Fruit fly (Drosophila melanogaster) whole organism, embryonic: ENCODE results near the gene CG33986.

ENCODE experiments used
- B-H1 ChIP-seq: fragments of 200-800 bp; sonication (Bioruptor generic); IDR thresholded peaks from 3 replicates; pipeline ENCODE4 v1.3.6; 2022; ENCODE audit warnings: missing biosample characterization, missing genetic modification characterization
- CG12744 ChIP-seq: fragments of 200-800 bp; sonication (Bioruptor generic); optimal IDR thresholded peaks from 2 replicates; lab custom pipeline; 2016; ENCODE audit warnings: missing biosample characterization, missing genetic modification characterization
- CG13296 ChIP-seq: fragments of 200-800 bp; sonication (Bioruptor generic); optimal IDR thresholded peaks from 3 replicates; lab custom pipeline; 2018; ENCODE audit warnings: missing biosample characterization, mild to moderate bottlenecking, missing genetic modification characterization
- CG14014 ChIP-seq: fragments of 200-800 bp; sonication (Bioruptor generic); IDR thresholded peaks from 2 replicates; pipeline ENCODE4 v1.3.6; 2022; ENCODE audit warnings: missing biosample characterization, missing genetic modification characterization
- CG15073 ChIP-seq: fragments of 200-800 bp; sonication (Bioruptor generic); optimal IDR thresholded peaks from 2 replicates; lab custom pipeline; 2016; ENCODE audit warnings: missing biosample characterization, missing genetic modification characterization
- CG1647 ChIP-seq: fragments of 200-800 bp; sonication (Bioruptor generic); optimal IDR thresholded peaks from 3 replicates; lab custom pipeline; 2016; ENCODE audit warnings: missing biosample characterization, missing genetic modification characterization
- CG17328 ChIP-seq: fragments of 200-800 bp; sonication (Bioruptor generic); IDR thresholded peaks from 2 replicates; pipeline ENCODE4 v1.3.6; 2022; ENCODE audit warnings: missing biosample characterization, missing genetic modification characterization
- CG32767 ChIP-seq: fragments of 200-800 bp; sonication (Bioruptor generic); IDR thresholded peaks from 2 replicates; pipeline ENCODE4 v1.3.6; 2022; ENCODE audit warnings: missing biosample characterization, missing genetic modification characterization
- CG3281 ChIP-seq: fragments of 200-800 bp; sonication (Bioruptor generic); optimal IDR thresholded peaks from 3 replicates; lab custom pipeline; 2017; ENCODE audit warnings: missing biosample characterization, mild to moderate bottlenecking, missing genetic modification characterization
- CG3726 ChIP-seq: fragments of 200-800 bp; sonication (Bioruptor generic); IDR thresholded peaks from 3 replicates; pipeline ENCODE4, ENCODE4 v1.3.6; 2022; ENCODE audit warnings: missing biosample characterization, missing genetic modification characterization
- CG3838 ChIP-seq: fragments of 200-800 bp; sonication (Bioruptor generic); optimal IDR thresholded peaks from 3 replicates; lab custom pipeline; 2016; ENCODE audit warnings: missing biosample characterization, missing genetic modification characterization
- CG6689 ChIP-seq: fragments of 200-800 bp; sonication (Bioruptor generic); IDR thresholded peaks from 2 replicates; pipeline ENCODE4 v1.3.6; 2022; ENCODE audit warnings: missing biosample characterization, missing genetic modification characterization
- CG6813 ChIP-seq: fragments of 200-800 bp; sonication (Bioruptor generic); optimal IDR thresholded peaks from 2 replicates; lab custom pipeline; 2017; ENCODE audit warnings: missing biosample characterization, missing genetic modification characterization, mild to moderate bottlenecking, moderate library complexity, missing genetic modification reagents
- CG7271 ChIP-seq: fragments of 200-800 bp; sonication (Bioruptor generic); optimal IDR thresholded peaks from 2 replicates; lab custom pipeline; 2018; ENCODE audit warnings: missing biosample characterization, mild to moderate bottlenecking, missing genetic modification characterization, moderate library complexity
- CG8281 ChIP-seq: fragments of 200-800 bp; sonication (Bioruptor generic); optimal IDR thresholded peaks from 2 replicates; lab custom pipeline; 2018; ENCODE audit warnings: missing biosample characterization, mild to moderate bottlenecking, missing genetic modification characterization, moderate library complexity
- CG9437 ChIP-seq: fragments of 200-800 bp; sonication (Bioruptor generic); optimal IDR thresholded peaks from 2 replicates; lab custom pipeline; 2018; ENCODE audit warnings: missing biosample characterization, mild to moderate bottlenecking, missing genetic modification characterization
- CoRest ChIP-seq: fragments of 200-800 bp; sonication (Bioruptor generic); optimal IDR thresholded peaks from 3 replicates; lab custom pipeline; 2018; ENCODE audit warnings: missing biosample characterization, mild to moderate bottlenecking, missing genetic modification characterization, moderate library complexity
- D19A ChIP-seq: fragments of 200-800 bp; optimal IDR thresholded peaks from 3 replicates; lab custom pipeline; 2019; ENCODE audit warnings: missing biosample characterization, mild to moderate bottlenecking, missing genetic modification characterization, moderate library complexity
- Dll ChIP-seq: fragments of 200-800 bp; sonication (Bioruptor generic); IDR thresholded peaks from 4 replicates; pipeline ENCODE4 v1.3.6; 2022; ENCODE audit warnings: missing biosample characterization, missing genetic modification characterization; ENCODE audit not compliant: partially characterized antibody
- ERR ChIP-seq: fragments of 200-800 bp; sonication (Bioruptor generic); optimal IDR thresholded peaks from 2 replicates; lab custom pipeline; 2016; ENCODE audit warnings: missing biosample characterization, missing genetic modification characterization
- Fer1 ChIP-seq: fragments of 200-800 bp; sonication (Bioruptor generic); optimal IDR thresholded peaks from 2 replicates; lab custom pipeline; 2017; ENCODE audit warnings: missing biosample characterization, mild to moderate bottlenecking, missing genetic modification characterization
- Hsf ChIP-seq: fragments of 200-800 bp; sonication (Bioruptor generic); optimal IDR thresholded peaks from 3 replicates; lab custom pipeline; 2016; ENCODE audit warnings: missing biosample characterization, missing genetic modification characterization
- Lpt ChIP-seq: fragments of >200 bp; optimal IDR thresholded peaks from 2 replicates; lab custom pipeline; 2018; ENCODE audit warnings: missing biosample characterization, missing genetic modification characterization
- MESR4 ChIP-seq: fragments of 200-800 bp; sonication (Bioruptor generic); optimal IDR thresholded peaks from 2 replicates; lab custom pipeline; 2018; ENCODE audit warnings: missing biosample characterization, mild to moderate bottlenecking, missing genetic modification characterization, moderate library complexity
- Meics ChIP-seq: fragments of 200-800 bp; sonication (Bioruptor generic); optimal IDR thresholded peaks from 2 replicates; lab custom pipeline; 2017; ENCODE audit warnings: missing biosample characterization, mild to moderate bottlenecking, missing genetic modification characterization
- Mes4 ChIP-seq: fragments of 200-800 bp; sonication (Bioruptor generic); optimal IDR thresholded peaks from 2 replicates; lab custom pipeline; 2016; ENCODE audit warnings: missing biosample characterization, missing genetic modification characterization
- Neu2 ChIP-seq: fragments of 200-800 bp; sonication (Bioruptor generic); optimal IDR thresholded peaks from 3 replicates; lab custom pipeline; 2016; ENCODE audit warnings: missing biosample characterization, missing genetic modification characterization, borderline replicate concordance
- NfI ChIP-seq: fragments of 200-800 bp; sonication (Bioruptor generic); optimal IDR thresholded peaks from 3 replicates; lab custom pipeline; 2018; ENCODE audit warnings: missing biosample characterization, mild to moderate bottlenecking, missing genetic modification characterization, moderate library complexity
- PHDP ChIP-seq: fragments of 200-800 bp; sonication (Bioruptor generic); optimal IDR thresholded peaks from 3 replicates; lab custom pipeline; 2018; ENCODE audit warnings: missing biosample characterization, mild to moderate bottlenecking, missing genetic modification characterization, moderate library complexity
- Poxn ChIP-seq: fragments of 200-800 bp; sonication (Bioruptor generic); IDR thresholded peaks from 2 replicates; pipeline ENCODE4 v1.3.6; 2022; ENCODE audit warnings: missing biosample characterization, missing genetic modification characterization
- Sox100B ChIP-seq: fragments of 200-800 bp; sonication (Bioruptor generic); optimal IDR thresholded peaks from 3 replicates; lab custom pipeline; 2018; ENCODE audit warnings: missing biosample characterization, mild to moderate bottlenecking, missing genetic modification characterization
- Usf ChIP-seq: fragments of 200-800 bp; sonication (Bioruptor generic); optimal IDR thresholded peaks from 2 replicates; lab custom pipeline; 2017; ENCODE audit warnings: missing genotype, missing biosample characterization, missing genetic modification characterization
- ap ChIP-seq: fragments of 200-800 bp; sonication (Bioruptor generic); IDR thresholded peaks from 2 replicates; pipeline ENCODE4 v1.3.6; 2022; ENCODE audit warnings: missing biosample characterization, missing genetic modification characterization
- ato ChIP-seq: fragments of 200-800 bp; sonication (Bioruptor generic); IDR thresholded peaks from 2 replicates; pipeline ENCODE4 v1.3.6; 2022; ENCODE audit warnings: missing biosample characterization, missing genetic modification characterization; ENCODE audit not compliant: partially characterized antibody
- az2 ChIP-seq: fragments of 200-800 bp; sonication (Bioruptor generic); optimal IDR thresholded peaks from 3 replicates; lab custom pipeline; 2016; ENCODE audit warnings: missing biosample characterization, missing genetic modification characterization
- chm ChIP-seq: fragments of 200-800 bp; sonication (Bioruptor generic); IDR thresholded peaks from 2 replicates; pipeline ENCODE4 v1.3.6; 2022; ENCODE audit warnings: missing biosample characterization, missing genetic modification characterization
- cwo ChIP-seq: fragments of 200-800 bp; sonication (Bioruptor generic); optimal IDR thresholded peaks from 3 replicates; lab custom pipeline; 2017; ENCODE audit warnings: missing biosample characterization, missing genetic modification characterization, mild to moderate bottlenecking, moderate library complexity, missing genetic modification reagents
- dan ChIP-seq: fragments of 200-800 bp; sonication (Bioruptor generic); IDR thresholded peaks from 2 replicates; pipeline ENCODE4 v1.3.6; 2022; ENCODE audit warnings: missing biosample characterization, missing genetic modification characterization
- danr ChIP-seq: fragments of 200-800 bp; sonication (Bioruptor generic); IDR thresholded peaks from 2 replicates; pipeline ENCODE4 v1.3.6; 2022; ENCODE audit warnings: missing biosample characterization, missing genetic modification characterization
- ewg ChIP-seq: fragments of 200-800 bp; sonication (Bioruptor generic); optimal IDR thresholded peaks from 3 replicates; lab custom pipeline; 2017; ENCODE audit warnings: mild to moderate bottlenecking, missing biosample characterization, missing genetic modification reagents, missing genetic modification characterization
- gt ChIP-seq: fragments of 200-800 bp; sonication (Bioruptor generic); IDR thresholded peaks from 2 replicates; pipeline ENCODE4 v1.3.6; 2022; ENCODE audit warnings: missing biosample characterization, missing genetic modification characterization
- h ChIP-seq: fragments of >200 bp; optimal IDR thresholded peaks from 2 replicates; lab custom pipeline; 2017
- insv ChIP-seq, 2 experiments: fragments of 200-800 bp; sonication (Bioruptor generic); optimal IDR thresholded peaks; 3 replicates each; lab custom pipeline; 2016 to 2018; ENCODE audit warnings: missing biosample characterization in 2 of 2, missing genetic modification characterization in 2 of 2
- lilli ChIP-seq: fragments of 200-800 bp; sonication (Bioruptor generic); optimal IDR thresholded peaks from 3 replicates; lab custom pipeline; 2016; ENCODE audit warnings: missing biosample characterization, missing genetic modification characterization
- luna ChIP-seq: fragments of 200-800 bp; sonication (Bioruptor generic); optimal IDR thresholded peaks from 2 replicates; lab custom pipeline; 2016; ENCODE audit warnings: missing biosample characterization, missing genetic modification characterization
- pb ChIP-seq: fragments of 200-800 bp; sonication (Bioruptor generic); optimal IDR thresholded peaks from 3 replicates; lab custom pipeline; 2016; ENCODE audit warnings: missing biosample characterization, missing genetic modification characterization
- ssp ChIP-seq: fragments of 200-800 bp; sonication (Bioruptor generic); IDR thresholded peaks from 2 replicates; pipeline ENCODE4 v1.3.6; 2022; ENCODE audit warnings: missing biosample characterization, missing genetic modification characterization
- trem ChIP-seq: fragments of 200-800 bp; optimal IDR thresholded peaks from 3 replicates; lab custom pipeline; 2019; ENCODE audit warnings: missing biosample characterization, mild to moderate bottlenecking, missing genetic modification characterization, moderate library complexity
- unc-4 ChIP-seq: fragments of 200-800 bp; sonication (Bioruptor generic); IDR thresholded peaks from 2 replicates; pipeline ENCODE4 v1.3.6; 2022; ENCODE audit warnings: missing biosample characterization, missing genetic modification characterization; ENCODE audit not compliant: partially characterized antibody
- vvl ChIP-seq: fragments of 200-800 bp; sonication (Bioruptor generic); IDR thresholded peaks from 2 replicates; pipeline ENCODE4 v1.3.6; 2022; ENCODE audit warnings: missing biosample characterization, missing genetic modification characterization

The CG33986 gene

DNA sequence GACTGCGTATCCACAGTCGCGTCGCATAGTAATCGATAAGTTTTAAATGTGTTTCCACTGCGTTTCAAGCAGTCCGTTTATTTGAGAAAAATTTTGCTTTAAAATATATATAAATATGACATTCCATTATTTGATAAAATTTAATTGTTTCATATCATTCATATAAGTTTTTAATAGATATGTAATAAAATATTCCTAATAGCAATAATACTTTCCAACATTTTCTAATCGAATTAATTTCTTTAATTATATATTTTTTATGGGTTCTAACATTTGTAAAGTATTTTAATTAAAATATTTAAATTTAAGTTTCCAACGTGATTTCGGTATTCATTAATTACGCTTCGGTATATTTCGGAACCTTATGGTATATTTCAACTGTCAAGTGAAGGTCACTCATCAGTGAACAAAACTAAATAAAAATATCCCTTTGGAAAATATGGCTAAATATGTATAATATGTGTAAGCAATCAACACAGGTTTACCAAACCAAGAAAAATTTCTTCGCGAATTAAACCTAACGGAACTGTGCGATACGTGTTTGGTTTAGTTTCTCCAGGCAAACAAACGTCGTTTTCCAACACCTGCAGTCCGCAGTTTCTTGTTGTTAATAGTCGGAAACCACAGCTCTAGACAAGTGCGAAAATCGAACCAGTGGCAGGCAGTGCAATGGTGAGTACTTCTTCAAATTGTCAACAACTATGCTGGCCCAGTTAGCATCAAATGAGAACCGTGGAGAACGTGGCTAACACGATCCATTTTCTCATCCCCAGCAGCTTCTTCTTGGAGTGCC is 38.2 kb upstream of the CG33986 start, which contains the start of the genes CG7739 and SCCRO (continued):
- TF ChIP-seq lilli (GFP tag; lab: Kevin White, UChicago) (peak; percentile 46), ssp (peak; percentile 83), CG7271 (tag; lab: Kevin White, UChicago) (no peak), h (lab: Kevin White, UChicago) (no peak), CoRest (tag; lab: Kevin White, UChicago) (peak; percentile 74), luna (GFP tag; lab: Kevin White, UChicago) (no peak), CG9437 (GFP tag; lab: Kevin White, UChicago) (peak; percentile 56), CG6813 (no peak), Usf (no peak), CG3281 (GFP tag; lab: Kevin White, UChicago) (peak; percentile 25), Fer1 (no peak), CG6689 (GFP tag; lab: Robert Waterston, UW) (peak; percentile 73), CG17328 (peak; percentile 65), cwo (no peak), MESR4 (peak; percentile 92), unc-4 (GFP tag; lab: Robert Waterston, UW) (peak; percentile 59), CG1647 (GFP tag; lab: Kevin White, UChicago) (peak; percentile 7), Meics (GFP tag; lab: Kevin White, UChicago) (no peak), vvl (GFP tag; lab: Robert Waterston, UW) (peak; percentile 82), chm (GFP tag; lab: Robert Waterston, UW) (peak; percentile 59; the same call in 1 of the 2 replicates), Neu2 (no peak), Lpt (GFP tag; lab: Kevin White, UChicago) (no peak), Dll (GFP tag; lab: Robert Waterston, UW) (peak; percentile 59; the same call in 2 of the 4 replicates), CG8281 (tag; lab: Kevin White, UChicago) (no peak), insv (GFP tag; optimal IDR thresholded peaks at IDR 0.05; lab: Kevin White, UChicago) (no peak), Poxn (GFP tag; lab: Robert Waterston, UW) (no peak), az2 (peak; percentile 15), CG13296 (GFP tag; lab: Kevin White, UChicago) (peak; percentile 51), trem (tag; lab: Kevin White, UChicago) (peak; percentile 50), CG32767 (GFP tag; lab: Robert Waterston, UW) (peak; percentile 43; the same call in 1 of the 2 replicates), ato (GFP tag; lab: Robert Waterston, UW) (no peak), dan (no peak), CG12744 (GFP tag; lab: Kevin White, UChicago) (no peak), danr (GFP tag; lab: Robert Waterston, UW) (peak; percentile 8; the same call in 1 of the 2 replicates), CG3726 (GFP tag; lab: Robert Waterston, UW) (no peak), ewg (no peak), B-H1 (GFP tag; lab: Robert Waterston, UW) (peak; percentile 51; the same call in 1 of the 3 replicates), NfI (GFP tag; lab: Kevin White, UChicago) (peak; percentile 63), PHDP (tag; lab: Kevin White, UChicago) (peak; percentile 64), D19A (peak; percentile 47), ERR (GFP tag; lab: Kevin White, UChicago) (no peak), gt (GFP tag; lab: Robert Waterston, UW) (no peak), ap (no peak; the same call in 1 of the 2 replicates), Mes4 (GFP tag; lab: Kevin White, UChicago) (peak; percentile 4), CG3838 (GFP tag; lab: Kevin White, UChicago) (no peak), CG15073 (GFP tag; lab: Kevin White, UChicago) (peak; percentile 96), CG14014 (GFP tag; lab: Robert Waterston, UW) (peak; percentile 76; the same call in 1 of the 2 replicates), Hsf (GFP tag; lab: Kevin White, UChicago) (peak; percentile 0), Sox100B (peak; percentile 4), pb (no peak)
